Worm (Caenorhabditis elegans): Measurements from ENCODE around the gene jun-1.
A peak's percentile ranks its signal among the peaks of the same experiment; 100 is the strongest.

Gene jun-1

ce11 chrII:9114972-9115371, 2.0 kb downstream of the jun-1 start:
- TF ChIP-seq ceh-82 (tag; optimal IDR thresholded peaks at IDR 0.05): no peak
- no peak for TF ChIP-seq nhr-11 (tag; optimal IDR thresholded peaks at IDR 0.05)
- TF ChIP-seq tbx-2 (tag; optimal IDR thresholded peaks at IDR 0.05): no peak
- TF ChIP-seq nhr-23 (tag; optimal IDR thresholded peaks at IDR 0.05): no peak
- no peak for TF ChIP-seq jun-1 (tag; optimal IDR thresholded peaks at IDR 0.05)
- no peak for TF ChIP-seq unc-39 (tag; optimal IDR thresholded peaks at IDR 0.05)
- no peak for TF ChIP-seq fkh-10 (GFP tag; optimal IDR thresholded peaks at IDR 0.05)
- TF ChIP-seq daf-12 (tag; optimal IDR thresholded peaks at IDR 0.05): no peak
- no peak for TF ChIP-seq pqm-1 (tag; optimal IDR thresholded peaks at IDR 0.05)

- TF ChIP-seq nhr-11 (tag; optimal IDR thresholded peaks at IDR 0.05) (peak; percentile 67), ztf-11 (tag; optimal IDR thresholded peaks at IDR 0.05) (no peak)
Observed at ce11 chrII:9115644-9116043, 2.7 kb downstream of the jun-1 start.

- TF ChIP-seq nhr-25 (tag; optimal IDR thresholded peaks at IDR 0.05) (no peak), pha-4 (tag; optimal IDR thresholded peaks at IDR 0.05) (peak; percentile 20), elt-2 (tag; optimal IDR thresholded peaks at IDR 0.05) (peak; percentile 65), pqm-1 (tag; optimal IDR thresholded peaks at IDR 0.05) (peak; percentile 61), skn-1 (tag; optimal IDR thresholded peaks at IDR 0.05) (peak; percentile 36)
Observed at ce11 chrII:9116404-9116803, 3.4 kb downstream of the jun-1 start.

ce11 chrII:9117789-9118242, 4.9 kb downstream of the jun-1 start:
- TF ChIP-seq nhr-11 (tag; optimal IDR thresholded peaks at IDR 0.05): peak; percentile 72
- TF ChIP-seq pqm-1 (tag; optimal IDR thresholded peaks at IDR 0.05): peak; percentile 50
- peak; percentile 2 for TF ChIP-seq tbx-2 (tag; optimal IDR thresholded peaks at IDR 0.05)
- TF ChIP-seq ztf-4 (tag; optimal IDR thresholded peaks at IDR 0.05): no peak
- TF ChIP-seq elt-2 (tag; optimal IDR thresholded peaks at IDR 0.05): peak; percentile 78
- no peak for TF ChIP-seq nhr-76 (tag; optimal IDR thresholded peaks at IDR 0.05)
- peak; percentile 35 for TF ChIP-seq pha-4 (tag; optimal IDR thresholded peaks at IDR 0.05)

- TF ChIP-seq ceh-82 (tag; optimal IDR thresholded peaks at IDR 0.05): no peak
- no peak for TF ChIP-seq nhr-12 (tag; optimal IDR thresholded peaks at IDR 0.05)
- no peak for TF ChIP-seq ztf-11 (tag; optimal IDR thresholded peaks at IDR 0.05)
- TF ChIP-seq elt-3 (tag; optimal IDR thresholded peaks at IDR 0.05): no peak
- TF ChIP-seq unc-39 (tag; optimal IDR thresholded peaks at IDR 0.05): no peak
- TF ChIP-seq nhr-77 (tag; optimal IDR thresholded peaks at IDR 0.05): no peak
- no peak for TF ChIP-seq fos-1 (tag; optimal IDR thresholded peaks at IDR 0.05)
- no peak for TF ChIP-seq nfya-1 (tag; optimal IDR thresholded peaks at IDR 0.05; ENCODE audit: insufficient read depth)
- TF ChIP-seq nhr-25 (tag; optimal IDR thresholded peaks at IDR 0.05): no peak
- TF ChIP-seq nhr-76 (tag; optimal IDR thresholded peaks at IDR 0.05): no peak
- TF ChIP-seq R02D3.7 (tag; optimal IDR thresholded peaks at IDR 0.05): no peak
Observed at ce11 chrII:9120329-9120728, 7.4 kb downstream of the jun-1 start.

- no peak for TF ChIP-seq ama-1 (optimal IDR thresholded peaks at IDR 0.05)
- no peak for TF ChIP-seq nhr-11 (tag; optimal IDR thresholded peaks at IDR 0.05)
- no peak for TF ChIP-seq sea-2 (GFP tag; optimal IDR thresholded peaks at IDR 0.05)
- TF ChIP-seq fkh-10 (GFP tag; optimal IDR thresholded peaks at IDR 0.05): no peak
- TF ChIP-seq eor-1 (tag; optimal IDR thresholded peaks at IDR 0.05): no peak
- peak; percentile 12 for TF ChIP-seq nfya-1 (tag; optimal IDR thresholded peaks at IDR 0.05; ENCODE audit: insufficient read depth)
- no peak for TF ChIP-seq pha-4 (tag; optimal IDR thresholded peaks at IDR 0.05)
- TF ChIP-seq snpc-4 (tag; optimal IDR thresholded peaks at IDR 0.05): no peak
- TF ChIP-seq ZK546.5 (tag; optimal IDR thresholded peaks at IDR 0.05): no peak
Observed at ce11 chrII:9120813-9121554, 8.0 kb downstream of the jun-1 start.

- TF ChIP-seq aly-2 (tag; optimal IDR thresholded peaks at IDR 0.05) (no peak), egl-27 (tag; optimal IDR thresholded peaks at IDR 0.05) (no peak), pqm-1 (tag; optimal IDR thresholded peaks at IDR 0.05) (peak; percentile 1), ceh-82 (tag; optimal IDR thresholded peaks at IDR 0.05) (no peak), zag-1 (tag; optimal IDR thresholded peaks at IDR 0.05) (no peak), nhr-25 (tag; optimal IDR thresholded peaks at IDR 0.05) (peak; percentile 31), nhr-237 (tag; optimal IDR thresholded peaks at IDR 0.05) (no peak), sea-2 (GFP tag; optimal IDR thresholded peaks at IDR 0.05) (no peak), lsy-12 (tag; optimal IDR thresholded peaks at IDR 0.05) (no peak), nhr-28 (tag; optimal IDR thresholded peaks at IDR 0.05) (no peak), nhr-23 (tag; optimal IDR thresholded peaks at IDR 0.05) (peak; percentile 37), mml-1 (tag; optimal IDR thresholded peaks at IDR 0.05) (no peak), nhr-77 (tag; optimal IDR thresholded peaks at IDR 0.05) (no peak)
Observed at ce11 chrII:9124353-9124752, 11.4 kb downstream of the jun-1 start.
